Fruit fly (Drosophila melanogaster): ENCODE data around the gene primo-1.

primo-1 gene

DNA sequence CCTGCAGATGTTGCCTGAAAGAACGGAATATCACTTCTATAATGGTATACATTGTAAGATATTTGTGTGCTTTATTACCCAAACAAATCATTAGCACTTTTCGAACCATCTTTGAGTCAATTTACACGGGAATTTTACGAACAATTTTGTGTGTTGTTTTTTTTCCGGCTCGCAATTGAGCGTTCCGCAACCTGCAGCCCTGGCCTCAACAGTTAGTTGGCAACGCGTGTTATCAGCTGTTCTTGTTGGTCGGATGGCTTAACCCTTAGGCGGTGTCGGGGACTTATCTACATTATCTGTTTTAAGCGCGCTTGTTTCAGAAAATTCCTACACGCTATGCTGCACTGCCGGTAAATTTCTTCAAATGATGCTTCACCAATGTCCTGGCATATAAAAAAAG, 990 bp downstream of the primo-1 start:
- no peak for TF ChIP-seq dsx (GFP tag; optimal IDR thresholded peaks at IDR 0.05; ENCODE audit: poor library complexity, severe bottlenecking)
- TF ChIP-seq CG8119 (GFP tag; IDR thresholded peaks at IDR 0.05): no peak
- TF ChIP-seq Eip78C (GFP tag): peak; percentile 53
- TF ChIP-seq net (GFP tag; optimal IDR thresholded peaks at IDR 0.05): no peak
- TF ChIP-seq dac (GFP tag; optimal IDR thresholded peaks at IDR 0.05): no peak
- TF ChIP-seq CG8319 (GFP tag; optimal IDR thresholded peaks at IDR 0.05): no peak
- TF ChIP-seq Sox14 (GFP tag; optimal IDR thresholded peaks at IDR 0.05): no peak
- no peak for TF ChIP-seq vri (GFP tag; optimal IDR thresholded peaks at IDR 0.05)
- TF ChIP-seq achi (GFP tag; optimal IDR thresholded peaks at IDR 0.05): no peak
- no peak for TF ChIP-seq CG11762 (GFP tag; optimal IDR thresholded peaks at IDR 0.05; ENCODE audit: insufficient read depth)
- TF ChIP-seq Hr38 (GFP tag; optimal IDR thresholded peaks at IDR 0.05): no peak
- peak; percentile 73 for TF ChIP-seq svp (GFP tag)
- TF ChIP-seq CG16779 (tag; optimal IDR thresholded peaks at IDR 0.05): no peak
- TF ChIP-seq CG8632 (GFP tag; optimal IDR thresholded peaks at IDR 0.05): no peak
- no peak for TF ChIP-seq spab (GFP tag; optimal IDR thresholded peaks at IDR 0.05)
- TF ChIP-seq Ets96B (tag; optimal IDR thresholded peaks at IDR 0.05): peak; percentile 6
- TF ChIP-seq esn (GFP tag; optimal IDR thresholded peaks at IDR 0.05): peak; percentile 33
- no peak for TF ChIP-seq CG6792 (GFP tag; optimal IDR thresholded peaks at IDR 0.05)
- peak; percentile 12 for TF ChIP-seq pdm3 (GFP tag; optimal IDR thresholded peaks at IDR 0.05)
- 0 out of 2 replicates have a peak, but pooled peaks have one; percentile 26 for TF ChIP-seq CG15336 (GFP tag; IDR thresholded peaks at IDR 0.05)
- TF ChIP-seq CG34406 (GFP tag; optimal IDR thresholded peaks at IDR 0.05): no peak
- no peak for TF ChIP-seq CG32006 (GFP tag; optimal IDR thresholded peaks at IDR 0.05)
- no peak for TF ChIP-seq CG11294 (GFP tag; IDR thresholded peaks at IDR 0.05)
- peak; percentile 21 for TF ChIP-seq Smox (GFP tag; optimal IDR thresholded peaks at IDR 0.05)
- TF ChIP-seq CG6163 (GFP tag; IDR thresholded peaks at IDR 0.05): peak; percentile 30; the same call in 2 of the 3 replicates
- no peak for TF ChIP-seq CG3032 (tag; optimal IDR thresholded peaks at IDR 0.05)
- TF ChIP-seq Eip75B (GFP tag; optimal IDR thresholded peaks at IDR 0.05): no peak
- TF ChIP-seq cyc (GFP tag; optimal IDR thresholded peaks at IDR 0.05): no peak
- no peak for TF ChIP-seq CG7368 (GFP tag; optimal IDR thresholded peaks at IDR 0.05)
- no peak for TF ChIP-seq Ets21C (GFP tag; optimal IDR thresholded peaks at IDR 0.05)
- no peak for TF ChIP-seq CG6854 (GFP tag; optimal IDR thresholded peaks at IDR 0.05)
- TF ChIP-seq ss (GFP tag; optimal IDR thresholded peaks at IDR 0.05): no peak
- TF ChIP-seq acj6 (GFP tag; optimal IDR thresholded peaks at IDR 0.05): no peak
- no peak for TF ChIP-seq OdsH (GFP tag; optimal IDR thresholded peaks at IDR 0.05)
- no peak for TF ChIP-seq Lpt (GFP tag; optimal IDR thresholded peaks at IDR 0.05)
- no peak for TF ChIP-seq CG10669 (GFP tag; optimal IDR thresholded peaks at IDR 0.05)
- TF ChIP-seq fd85E (GFP tag; optimal IDR thresholded peaks at IDR 0.05): no peak
- no peak for TF ChIP-seq CG10631 (GFP tag; optimal IDR thresholded peaks at IDR 0.05)
- peak; percentile 11 for TF ChIP-seq Hr39 (GFP tag; optimal IDR thresholded peaks at IDR 0.05)
- TF ChIP-seq Met (GFP tag; optimal IDR thresholded peaks at IDR 0.05): no peak
- TF ChIP-seq Hr4 (GFP tag; optimal IDR thresholded peaks at IDR 0.05): peak; percentile 6
- TF ChIP-seq CG6276 (GFP tag; optimal IDR thresholded peaks at IDR 0.05): no peak
- TF ChIP-seq CG4318 (GFP tag; optimal IDR thresholded peaks at IDR 0.05): no peak
- TF ChIP-seq Sox15 (GFP tag; optimal IDR thresholded peaks at IDR 0.05): no peak
- peak; percentile 28 for TF ChIP-seq CG3919 (GFP tag; optimal IDR thresholded peaks at IDR 0.05)
- peak; percentile 84 for TF ChIP-seq CG1621 (tag; optimal IDR thresholded peaks at IDR 0.05)
- TF ChIP-seq salr (GFP tag; optimal IDR thresholded peaks at IDR 0.05): no peak
- no peak for TF ChIP-seq CG6808 (GFP tag; optimal IDR thresholded peaks at IDR 0.05)
- peak; percentile 7 for TF ChIP-seq Eip93F (GFP tag; optimal IDR thresholded peaks at IDR 0.05)
- TF ChIP-seq Gug (GFP tag; IDR thresholded peaks at IDR 0.05): no peak
- TF ChIP-seq lz (GFP tag; optimal IDR thresholded peaks at IDR 0.05): no peak
- TF ChIP-seq CG31627 (GFP tag; optimal IDR thresholded peaks at IDR 0.05): peak; percentile 17
